Worm (Caenorhabditis elegans) whole organism, mixed stage, embryonic: ENCODE data around the gene set-14.

Experiments
- nhr-76 ChIP-seq: sonication (generic microtip); optimal IDR thresholded peaks from 2 replicates; lab custom pipeline; 2017; ENCODE audit warnings: missing biosample characterization, missing genetic modification characterization
- pha-4 ChIP-seq: fragments of 150-350 bp; optimal IDR thresholded peaks from 2 replicates; lab custom pipeline; 2018; ENCODE audit warnings: missing biosample characterization, missing genetic modification reagents, missing genetic modification characterization
- unc-39 ChIP-seq: fragments of 150-350 bp; optimal IDR thresholded peaks from 2 replicates; lab custom pipeline; 2014; ENCODE audit warnings: missing biosample characterization, missing genetic modification characterization
- unc-62 ChIP-seq: fragments of 150-350 bp; optimal IDR thresholded peaks from 2 replicates; lab custom pipeline; 2014; ENCODE audit warnings: missing biosample characterization, missing genetic modification reagents, missing genetic modification characterization

DNA sequence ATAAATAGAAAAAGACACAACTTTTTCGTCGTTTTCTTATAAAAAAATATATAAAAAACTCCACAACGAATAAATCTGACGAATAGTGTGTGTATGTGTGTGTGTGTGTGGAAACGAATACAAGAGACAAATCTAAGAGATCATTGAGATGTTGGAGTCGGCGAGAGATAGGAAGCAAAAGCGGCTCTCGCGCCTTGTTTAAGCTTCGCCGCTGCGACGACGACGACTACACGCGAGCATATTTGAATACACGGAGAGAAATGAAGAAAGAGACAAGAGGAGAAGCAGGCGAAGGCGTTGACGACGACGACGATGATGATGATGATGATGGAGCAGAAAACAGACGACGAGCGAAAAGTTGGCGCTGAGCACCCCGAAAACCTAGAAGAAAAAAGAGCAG is 51.3 kb downstream of the set-14 start:
- TF ChIP-seq nhr-76 (tag; lab: Kevin White, UChicago) (no peak), pha-4 (no peak), unc-62 (no peak), unc-39 (tag; lab: Kevin White, UChicago) (no peak)
